Fruit fly (Drosophila melanogaster) whole organism, pupa: Measurements from ENCODE around the gene Tim17b1.
A peak's percentile ranks its signal among the peaks of the same experiment; 100 is the strongest.

ENCODE experiments used
- CG10348 ChIP-seq: fragments of 200-800 bp; sonication (Bioruptor generic); IDR thresholded peaks from 2 replicates; pipeline ENCODE4 v1.3.6; 2022; ENCODE audit warnings: missing biosample characterization, missing genetic modification characterization
- CG12605 ChIP-seq: fragments of 200-800 bp; sonication (Bioruptor generic); IDR thresholded peaks from 2 replicates; pipeline ENCODE4 v1.3.6; 2022; ENCODE audit warnings: missing biosample characterization, missing genetic modification characterization
- CG13204 ChIP-seq: fragments of 200-800 bp; sonication (Bioruptor generic); optimal IDR thresholded peaks from 2 replicates; lab custom pipeline; 2018; ENCODE audit warnings: missing biosample characterization, mild to moderate bottlenecking, missing genetic modification characterization, moderate library complexity
- CG14655 ChIP-seq: fragments of 200-800 bp; sonication (Bioruptor generic); optimal IDR thresholded peaks from 3 replicates; lab custom pipeline; 2017; ENCODE audit warnings: mild to moderate bottlenecking, missing biosample characterization, missing genetic modification reagents, missing genetic modification characterization
- CG15710 ChIP-seq: fragments of 200-800 bp; sonication (Bioruptor generic); optimal IDR thresholded peaks from 2 replicates; lab custom pipeline; 2018; ENCODE audit warnings: missing biosample characterization, mild to moderate bottlenecking, missing genetic modification characterization, moderate library complexity
- CG17806 ChIP-seq: fragments of 200-800 bp; sonication (Bioruptor generic); optimal IDR thresholded peaks from 2 replicates; lab custom pipeline; 2018; ENCODE audit warnings: missing biosample characterization, mild to moderate bottlenecking, missing genetic modification characterization, moderate library complexity
- CG32121 ChIP-seq: fragments of 200-800 bp; sonication (Bioruptor generic); IDR thresholded peaks from 2 replicates; pipeline ENCODE4 v1.3.6; 2022; ENCODE audit warnings: missing biosample characterization, missing genetic modification characterization
- CG34367 ChIP-seq: fragments of 200-800 bp; sonication (Bioruptor generic); optimal IDR thresholded peaks from 2 replicates; lab custom pipeline; 2018; ENCODE audit warnings: missing biosample characterization, mild to moderate bottlenecking, missing genetic modification characterization
- CG4496 ChIP-seq: fragments of 200-800 bp; sonication (Bioruptor generic); IDR thresholded peaks from 3 replicates; pipeline ENCODE4 v1.3.6; 2022; ENCODE audit warnings: missing biosample characterization, missing genetic modification characterization
- CG8159 ChIP-seq: fragments of 200-800 bp; sonication (Bioruptor generic); optimal IDR thresholded peaks from 3 replicates; lab custom pipeline; 2018; ENCODE audit warnings: missing biosample characterization, mild to moderate bottlenecking, missing genetic modification characterization, moderate library complexity
- CG8301 ChIP-seq: fragments of 200-800 bp; sonication (Bioruptor generic); optimal IDR thresholded peaks from 2 replicates; lab custom pipeline; 2018; ENCODE audit warnings: missing biosample characterization, mild to moderate bottlenecking, missing genetic modification characterization
- CG9948 ChIP-seq: fragments of 200-800 bp; sonication (Bioruptor generic); optimal IDR thresholded peaks from 2 replicates; lab custom pipeline; 2018; ENCODE audit warnings: missing biosample characterization, mild to moderate bottlenecking, missing genetic modification characterization, moderate library complexity
- D1 ChIP-seq: fragments of 200-800 bp; sonication (Bioruptor generic); optimal IDR thresholded peaks from 2 replicates; lab custom pipeline; 2018; ENCODE audit warnings: missing biosample characterization, mild to moderate bottlenecking, missing genetic modification characterization, moderate library complexity
- EcR ChIP-seq: fragments of 200-800 bp; sonication (Bioruptor generic); optimal IDR thresholded peaks from 3 replicates; lab custom pipeline; 2019; ENCODE audit warnings: missing biosample characterization, missing genetic modification characterization, mild to moderate bottlenecking, moderate library complexity, missing genetic modification reagents
- Ets98B ChIP-seq: fragments of 200-800 bp; sonication (Bioruptor generic); IDR thresholded peaks from 2 replicates; pipeline ENCODE4 v1.3.6; 2022; ENCODE audit warnings: missing biosample characterization, missing genetic modification characterization
- Pif1A ChIP-seq: fragments of 200-800 bp; sonication (Bioruptor generic); optimal IDR thresholded peaks from 3 replicates; lab custom pipeline; 2016; ENCODE audit warnings: missing biosample characterization, missing genetic modification characterization
- Pif1B ChIP-seq: fragments of 200-800 bp; sonication (Bioruptor generic); optimal IDR thresholded peaks from 3 replicates; lab custom pipeline; 2016; ENCODE audit warnings: missing biosample characterization, missing genetic modification characterization
- Snoo ChIP-seq: fragments of 200-800 bp; sonication (Bioruptor generic); optimal IDR thresholded peaks from 3 replicates; lab custom pipeline; 2017; ENCODE audit warnings: missing biosample characterization, mild to moderate bottlenecking, missing genetic modification characterization, inconsistent platforms
- fd96Ca ChIP-seq: fragments of 200-800 bp; sonication (Bioruptor generic); IDR thresholded peaks from 3 replicates; pipeline ENCODE4 v1.3.6; 2022; ENCODE audit warnings: missing biosample characterization, missing genetic modification characterization
- gl ChIP-seq: fragments of 200-800 bp; sonication (Bioruptor generic); optimal IDR thresholded peaks from 2 replicates; lab custom pipeline; 2018; ENCODE audit warnings: missing biosample characterization, mild to moderate bottlenecking, missing genetic modification characterization
- rn ChIP-seq: fragments of 200-800 bp; sonication (Bioruptor generic); IDR thresholded peaks from 2 replicates; pipeline ENCODE4 v1.3.6; 2022; ENCODE audit warnings: missing biosample characterization, missing genetic modification characterization

Gene Tim17b1

DNA sequence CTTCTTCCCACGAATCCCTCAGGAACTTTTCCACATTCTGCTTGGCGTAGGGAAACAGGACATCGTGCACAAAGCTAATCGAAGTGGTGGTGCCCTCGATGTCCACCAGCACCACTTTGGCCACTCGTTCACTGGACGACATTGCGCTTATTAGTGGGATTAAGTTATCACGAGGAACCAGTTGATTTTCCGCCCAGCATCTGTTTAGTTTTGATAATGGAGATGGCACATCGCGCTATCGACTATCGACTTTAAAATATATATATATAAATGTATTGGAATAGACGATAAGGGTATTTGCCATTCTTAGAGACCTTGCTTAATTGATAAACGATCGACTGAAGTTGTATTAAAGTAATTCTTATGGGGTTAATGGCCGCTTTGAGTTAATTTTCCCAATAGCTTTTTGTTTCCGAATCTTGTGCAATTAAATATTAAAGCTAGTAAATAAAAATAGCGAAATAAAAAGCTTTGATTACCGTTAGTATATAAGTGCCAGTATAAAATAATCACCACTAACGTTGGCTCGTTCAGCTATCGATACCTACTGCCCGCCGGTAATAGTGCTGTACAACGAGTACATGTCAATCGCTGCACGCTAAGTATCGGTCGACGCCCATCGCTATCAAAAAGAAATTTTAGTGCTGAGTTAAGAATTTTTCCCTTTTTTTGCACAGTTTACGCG is 43.3 kb upstream of the Tim17b1 start, which contains the start of the genes Enoph and Hph:
TSS of gene Enoph (minus strand) at position 220 of the 685 bp plus-strand sequence.
TSS of gene Hph (plus strand) at position 576 of the 685 bp plus-strand sequence.
- no peak for TF ChIP-seq Ets98B (GFP tag; lab: Robert Waterston, UW)
- peak; percentile 50 for TF ChIP-seq CG8301
- TF ChIP-seq Snoo = peak; percentile 52
- no peak for TF ChIP-seq rn
- no peak for TF ChIP-seq EcR (GFP tag; lab: Kevin White, UChicago)
- TF ChIP-seq Pif1A (GFP tag; lab: Kevin White, UChicago) = peak; percentile 31
- TF ChIP-seq fd96Ca (GFP tag; lab: Robert Waterston, UW) = peak; percentile 78
- TF ChIP-seq CG13204 (GFP tag; lab: Kevin White, UChicago) = no peak
- peak; percentile 58 for TF ChIP-seq CG17806 (tag; lab: Kevin White, UChicago)
- TF ChIP-seq CG9948 (tag; lab: Kevin White, UChicago) = peak; percentile 46
- TF ChIP-seq CG14655 (GFP tag; lab: Kevin White, UChicago) = no peak
- TF ChIP-seq Pif1B (GFP tag; lab: Kevin White, UChicago) = peak; percentile 54
- peak; percentile 52 for TF ChIP-seq CG34367 (tag; lab: Kevin White, UChicago)
- TF ChIP-seq CG15710 (tag; lab: Kevin White, UChicago) = peak; percentile 69
- TF ChIP-seq CG32121 (GFP tag; lab: Robert Waterston, UW) = 0 out of 2 replicates have a peak, but pooled peaks have one; percentile 25
- TF ChIP-seq CG8159 (tag; lab: Kevin White, UChicago) = peak; percentile 63
- TF ChIP-seq D1 (tag; lab: Kevin White, UChicago) = no peak
- no peak for TF ChIP-seq gl
- no peak for TF ChIP-seq CG10348 (GFP tag; lab: Robert Waterston, UW)
- peak; percentile 73 for TF ChIP-seq CG4496 (GFP tag; lab: Robert Waterston, UW)
- TF ChIP-seq CG12605 (GFP tag; lab: Robert Waterston, UW) = 0 out of 2 replicates have a peak, but pooled peaks have one; percentile 9

- no peak for TF ChIP-seq CG12605 (GFP tag; lab: Robert Waterston, UW)
- TF ChIP-seq CG8159 (tag; lab: Kevin White, UChicago) = no peak
- TF ChIP-seq CG4496 (GFP tag; lab: Robert Waterston, UW) = peak; percentile 14; the same call in 1 of the 3 replicates
- TF ChIP-seq CG14655 (GFP tag; lab: Kevin White, UChicago) = no peak
- TF ChIP-seq, all 21 proteins: peak for 1
Measured at dm6 chr3R:5257147-5257487, 42.8 kb upstream of the Tim17b1 start.

DNA sequence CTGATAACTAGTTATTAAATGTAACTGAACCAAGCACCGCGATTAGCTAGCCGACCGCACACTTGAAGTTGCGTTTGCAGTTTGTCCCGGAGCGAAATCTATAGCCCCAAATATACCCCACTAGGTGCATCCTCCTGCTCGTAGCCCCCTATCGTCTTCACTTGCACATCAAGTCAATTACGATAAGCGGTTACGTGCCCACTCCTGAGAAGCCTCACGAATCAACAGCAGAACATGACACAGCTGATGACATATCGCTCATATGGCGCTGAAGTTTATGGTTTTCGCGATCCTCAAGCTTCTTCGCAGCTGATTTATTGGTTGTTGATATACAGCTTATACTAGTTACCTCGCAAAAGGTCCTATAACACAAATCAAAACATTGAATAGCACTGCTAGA is 38.7 kb upstream of the Tim17b1 start:
- TF ChIP-seq D1 (tag; lab: Kevin White, UChicago) = no peak
- TF ChIP-seq EcR (GFP tag; lab: Kevin White, UChicago) = no peak
- TF ChIP-seq rn = no peak
- TF ChIP-seq CG34367 (tag; lab: Kevin White, UChicago) = no peak
- TF ChIP-seq CG8301 = no peak
- TF ChIP-seq CG13204 (GFP tag; lab: Kevin White, UChicago) = no peak
- no peak for TF ChIP-seq CG4496 (GFP tag; lab: Robert Waterston, UW)

- TF ChIP-seq Snoo = no peak
- no peak for TF ChIP-seq CG10348 (GFP tag; lab: Robert Waterston, UW)
- TF ChIP-seq CG17806 (tag; lab: Kevin White, UChicago) = no peak
- TF ChIP-seq CG34367 (tag; lab: Kevin White, UChicago) = no peak
- TF ChIP-seq CG8301 = no peak
- TF ChIP-seq Ets98B (GFP tag; lab: Robert Waterston, UW) = no peak
- no peak for TF ChIP-seq fd96Ca (GFP tag; lab: Robert Waterston, UW)
- no peak for TF ChIP-seq CG9948 (tag; lab: Kevin White, UChicago)
- TF ChIP-seq CG14655 (GFP tag; lab: Kevin White, UChicago) = no peak
- no peak for TF ChIP-seq CG12605 (GFP tag; lab: Robert Waterston, UW)
- no peak for TF ChIP-seq EcR (GFP tag; lab: Kevin White, UChicago)
- TF ChIP-seq CG4496 (GFP tag; lab: Robert Waterston, UW) = no peak
- TF ChIP-seq CG13204 (GFP tag; lab: Kevin White, UChicago) = no peak
- no peak for TF ChIP-seq CG15710 (tag; lab: Kevin White, UChicago)
- no peak for TF ChIP-seq Pif1A (GFP tag; lab: Kevin White, UChicago)
- no peak for TF ChIP-seq CG8159 (tag; lab: Kevin White, UChicago)
- TF ChIP-seq gl = no peak
- TF ChIP-seq CG32121 (GFP tag; lab: Robert Waterston, UW) = no peak
Measured at dm6 chr3R:5261996-5262535, 37.9 kb upstream of the Tim17b1 start.

- no peak for TF ChIP-seq rn
- no peak for TF ChIP-seq D1 (tag; lab: Kevin White, UChicago)
Measured at dm6 chr3R:5262592-5262991, 37.4 kb upstream of the Tim17b1 start, which contains the start of gene Tim17a2. TSS of gene Tim17a2 (minus strand) at chr3R:5262692.
